Fruit fly (Drosophila melanogaster): ENCODE measurements around the gene anox.
A peak's percentile ranks its signal among the peaks of the same experiment; 100 is the strongest.

dm6 chrX:21366311-21366990 lies 47.4 kb upstream of the anox start:
- peak; percentile 68 for TF ChIP-seq Pif1B (GFP tag; optimal IDR thresholded peaks at IDR 0.05)
- peak; percentile 79 for TF ChIP-seq CG15710 (tag; optimal IDR thresholded peaks at IDR 0.05)

Measured in whole organism, pupa.